Fruit fly (Drosophila melanogaster): Measurements from ENCODE around the gene eff.

eff gene

dm6 chr3R:14744339-14745129, 3.4 kb upstream of the eff start (continued):
- TF ChIP-seq prd (optimal IDR thresholded peaks at IDR 0.05) (no peak), prd (GFP tag; IDR thresholded peaks at IDR 0.05) (0 out of 3 replicates have a peak, but pooled peaks have one; percentile 10), CG10209 (GFP tag; optimal IDR thresholded peaks at IDR 0.05) (peak; percentile 32), ind (GFP tag; optimal IDR thresholded peaks at IDR 0.05) (no peak), lbe (GFP tag; optimal IDR thresholded peaks at IDR 0.05) (no peak), Hr78 (GFP tag; optimal IDR thresholded peaks at IDR 0.05) (no peak), oc (tag; optimal IDR thresholded peaks at IDR 0.05) (peak; percentile 6), Oli (tag; optimal IDR thresholded peaks at IDR 0.05) (peak; percentile 39), tgo (GFP tag; IDR thresholded peaks at IDR 0.05) (peak; percentile 45; the same call in 1 of the 3 replicates)

dm6 chr3R:14743418-14743817, 2.3 kb upstream of the eff start:
- TF ChIP-seq kni (GFP tag; optimal IDR thresholded peaks at IDR 0.05) (peak; percentile 47), bbx (GFP tag; IDR thresholded peaks at IDR 0.05; ENCODE audit: partially characterized antibody) (peak; percentile 33; the same call in 1 of the 2 replicates), HLH54F (GFP tag; optimal IDR thresholded peaks at IDR 0.05) (no peak), CG4360 (GFP tag; IDR thresholded peaks at IDR 0.05) (peak; percentile 56), z (GFP tag; IDR thresholded peaks at IDR 0.05) (0 out of 3 replicates have a peak, but pooled peaks have one; percentile 45), slou (GFP tag; optimal IDR thresholded peaks at IDR 0.05) (no peak), ci (GFP tag; IDR thresholded peaks at IDR 0.05) (0 out of 3 replicates have a peak, but pooled peaks have one; percentile 26), CG31224 (GFP tag; IDR thresholded peaks at IDR 0.05) (no peak), CG14441 (GFP tag; IDR thresholded peaks at IDR 0.05) (0 out of 2 replicates have a peak, but pooled peaks have one; percentile 17), HLHmδ (GFP tag; optimal IDR thresholded peaks at IDR 0.05) (peak; percentile 40), CG10462 (GFP tag; optimal IDR thresholded peaks at IDR 0.05) (no peak), crol (GFP tag; IDR thresholded peaks at IDR 0.05) (peak; percentile 63; the same call in 1 of the 2 replicates), Bgb (GFP tag; IDR thresholded peaks at IDR 0.05; ENCODE audit: partially characterized antibody) (0 out of 2 replicates have a peak, but pooled peaks have one; percentile 12), chinmo (GFP tag; IDR thresholded peaks at IDR 0.05; ENCODE audit: partially characterized antibody) (peak; percentile 71; the same call in 1 of the 4 replicates), fd3F (GFP tag; optimal IDR thresholded peaks at IDR 0.05) (no peak), grau (tag; optimal IDR thresholded peaks at IDR 0.05) (peak; percentile 11), CG6791 (GFP tag; IDR thresholded peaks at IDR 0.05; ENCODE audit: partially characterized antibody) (0 out of 3 replicates have a peak, but pooled peaks have one; percentile 25), mirr (GFP tag; optimal IDR thresholded peaks at IDR 0.05) (no peak), Lhr (GFP tag; optimal IDR thresholded peaks at IDR 0.05) (no peak), Deaf1 (tag; optimal IDR thresholded peaks at IDR 0.05) (peak; percentile 49), nom (GFP tag; optimal IDR thresholded peaks at IDR 0.05) (no peak), sob (GFP tag; IDR thresholded peaks at IDR 0.05) (0 out of 2 replicates have a peak, but pooled peaks have one; percentile 11), ara (GFP tag; IDR thresholded peaks at IDR 0.05) (no peak), sna (GFP tag; IDR thresholded peaks at IDR 0.05; ENCODE audit: partially characterized antibody) (0 out of 2 replicates have a peak, but pooled peaks have one; percentile 16)

- peak; percentile 22 for TF ChIP-seq CG8924 (tag; optimal IDR thresholded peaks at IDR 0.05)
- peak; percentile 59 for TF ChIP-seq az2 (GFP tag; optimal IDR thresholded peaks at IDR 0.05)
- TF ChIP-seq row (GFP tag; IDR thresholded peaks at IDR 0.05), result peak; percentile 75
- 0 out of 3 replicates have a peak, but pooled peaks have one; percentile 54 for TF ChIP-seq CG11093 (GFP tag; IDR thresholded peaks at IDR 0.05)
- TF ChIP-seq D (optimal IDR thresholded peaks at IDR 0.05), result no peak
- peak; percentile 47 for TF ChIP-seq D (GFP tag; optimal IDR thresholded peaks at IDR 0.05)
- TF ChIP-seq pnt (GFP tag; optimal IDR thresholded peaks at IDR 0.05), result peak; percentile 30
- peak; percentile 35 for TF ChIP-seq lilli (GFP tag; optimal IDR thresholded peaks at IDR 0.05)
- TF ChIP-seq bcd (GFP tag; optimal IDR thresholded peaks at IDR 0.05), result peak; percentile 9
- peak; percentile 63 for TF ChIP-seq CG4730 (GFP tag; IDR thresholded peaks at IDR 0.05)
- TF ChIP-seq Ets97D (GFP tag; optimal IDR thresholded peaks at IDR 0.05), result peak; percentile 25
- TF ChIP-seq Dip3 (GFP tag; optimal IDR thresholded peaks at IDR 0.05), result no peak
- peak; percentile 74; the same call in 2 of the 3 replicates for TF ChIP-seq ken (GFP tag; IDR thresholded peaks at IDR 0.05)
- TF ChIP-seq Mes4 (GFP tag; optimal IDR thresholded peaks at IDR 0.05), result no peak
- TF ChIP-seq bsh (GFP tag; optimal IDR thresholded peaks at IDR 0.05), result peak in 1 of 2 experiments; percentile 82
Measured at dm6 chr3R:14742928-14743327, 1.8 kb upstream of the eff start.

Data from whole organism, embryonic.